Worm (Caenorhabditis elegans) whole organism, L2 larva: ENCODE results near the gene srh-183.
"Not testable (repeated sequence)": the region's sequence is repeated elsewhere in the genome, so short reads cannot be mapped to it uniquely, and the experiment has no call there.

ENCODE experiments used
- C34F6.9 ChIP-seq: fragments of 150-350 bp; optimal IDR thresholded peaks from 2 replicates; lab custom pipeline; 2014; ENCODE audit warnings: missing biosample characterization, missing genetic modification characterization
- F13H6.1 ChIP-seq: sonication (generic microtip); optimal IDR thresholded peaks from 2 replicates; lab custom pipeline; 2016; ENCODE audit warnings: missing genetic modification characterization, missing compliant biosample characterization
- R02D3.7 ChIP-seq: fragments of 150-350 bp; optimal IDR thresholded peaks from 2 replicates; lab custom pipeline; 2014; ENCODE audit warnings: missing biosample characterization, missing genetic modification characterization
- Y55F3AM.14 ChIP-seq: fragments of 200-800 bp; sonication (Bioruptor generic); optimal IDR thresholded peaks from 2 replicates; lab custom pipeline; 2018; ENCODE audit warnings: mild to moderate bottlenecking, missing genetic modification characterization, missing compliant biosample characterization
- alr-1 ChIP-seq: fragments of 150-350 bp; optimal IDR thresholded peaks from 2 replicates; lab custom pipeline; 2014; ENCODE audit warnings: missing biosample characterization, missing genetic modification characterization
- aly-2 ChIP-seq: fragments of 150-350 bp; optimal IDR thresholded peaks from 2 replicates; lab custom pipeline; 2014; ENCODE audit warnings: missing biosample characterization, missing genetic modification characterization
- ama-1 ChIP-seq: fragments of 150-350 bp; optimal IDR thresholded peaks from 2 replicates; lab custom pipeline; 2018; ENCODE audit warnings: inconsistent platforms
- ceh-16 ChIP-seq: fragments of 150-350 bp; optimal IDR thresholded peaks from 2 replicates; lab custom pipeline; 2014; ENCODE audit warnings: missing biosample characterization, missing genetic modification characterization
- crh-2 ChIP-seq: sonication (generic microtip); optimal IDR thresholded peaks from 2 replicates; lab custom pipeline; 2017; ENCODE audit warnings: missing biosample characterization, missing genetic modification characterization
- dmd-4 ChIP-seq: sonication (generic microtip); optimal IDR thresholded peaks from 2 replicates; lab custom pipeline; 2017; ENCODE audit warnings: missing biosample characterization, missing genetic modification characterization
- egl-27 ChIP-seq: sonication (generic microtip); optimal IDR thresholded peaks from 3 replicates; lab custom pipeline; 2017; ENCODE audit warnings: missing biosample characterization, missing genetic modification reagents, missing genetic modification characterization
- elt-1 ChIP-seq: fragments of 150-350 bp; optimal IDR thresholded peaks from 2 replicates; lab custom pipeline; 2014; ENCODE audit warnings: missing biosample characterization, missing genetic modification characterization
- gmeb-1 ChIP-seq: fragments of 150-350 bp; optimal IDR thresholded peaks from 2 replicates; lab custom pipeline; 2014; ENCODE audit warnings: missing biosample characterization, missing genetic modification characterization
- lin-11 ChIP-seq: fragments of 150-350 bp; sonication (generic microtip); optimal IDR thresholded peaks from 2 replicates; lab custom pipeline; 2014; ENCODE audit warnings: missing biosample characterization, missing genetic modification characterization, inconsistent platforms, mixed read lengths
- lin-13 ChIP-seq: fragments of 150-350 bp; optimal IDR thresholded peaks from 2 replicates; lab custom pipeline; 2014; ENCODE audit warnings: missing biosample characterization, missing genetic modification reagents, missing genetic modification characterization
- lin-39 ChIP-seq: fragments of 150-350 bp; optimal IDR thresholded peaks from 2 replicates; lab custom pipeline; 2014; ENCODE audit warnings: missing biosample characterization, missing genetic modification reagents, missing genetic modification characterization
- mbf-1 ChIP-seq: sonication (generic microtip); optimal IDR thresholded peaks from 2 replicates; lab custom pipeline; 2017; ENCODE audit warnings: missing biosample characterization, missing genetic modification characterization
- mdl-1 ChIP-seq, 2 experiments: fragments of 150-350 bp in 1 of 2; sonication (generic microtip) in 1 of 2; optimal IDR thresholded peaks; 2 replicates each; lab custom pipeline; 2017; ENCODE audit warnings: missing biosample characterization in 2 of 2, missing genetic modification characterization in 2 of 2
- nhr-12 ChIP-seq: fragments of 150-350 bp; optimal IDR thresholded peaks from 2 replicates; lab custom pipeline; 2014; ENCODE audit warnings: missing biosample characterization, missing genetic modification characterization
- nhr-23 ChIP-seq: fragments of 150-350 bp; optimal IDR thresholded peaks from 2 replicates; lab custom pipeline; 2014; ENCODE audit warnings: missing biosample characterization, missing genetic modification reagents, missing genetic modification characterization
- nhr-237 ChIP-seq: fragments of 150-350 bp; optimal IDR thresholded peaks from 2 replicates; lab custom pipeline; 2014; ENCODE audit warnings: missing biosample characterization, missing genetic modification characterization
- nhr-25 ChIP-seq: fragments of 150-350 bp; sonication (generic microtip); optimal IDR thresholded peaks from 3 replicates; lab custom pipeline; 2014; ENCODE audit warnings: missing biosample characterization, missing genetic modification characterization
- nhr-6 ChIP-seq: fragments of 150-350 bp; optimal IDR thresholded peaks from 2 replicates; lab custom pipeline; 2014; ENCODE audit warnings: missing biosample characterization, missing genetic modification characterization
- nhr-77 ChIP-seq: fragments of 150-350 bp; optimal IDR thresholded peaks from 2 replicates; lab custom pipeline; 2014; ENCODE audit warnings: missing biosample characterization, missing genetic modification characterization
- peb-1 ChIP-seq: fragments of 150-350 bp; optimal IDR thresholded peaks from 2 replicates; lab custom pipeline; 2014; ENCODE audit warnings: missing biosample characterization, missing genetic modification characterization
- sem-4 ChIP-seq: fragments of 150-350 bp; optimal IDR thresholded peaks from 2 replicates; lab custom pipeline; 2014; ENCODE audit warnings: missing biosample characterization, missing genetic modification reagents, missing genetic modification characterization
- skn-1 ChIP-seq: sonication (generic microtip); optimal IDR thresholded peaks from 2 replicates; lab custom pipeline; 2017; ENCODE audit warnings: missing biosample characterization, missing genetic modification characterization
- sma-9 ChIP-seq, 2 experiments: fragments of 150-350 bp in 1 of 2; sonication (generic microtip) in 1 of 2; optimal IDR thresholded peaks; 2 replicates each; lab custom pipeline; 2014 to 2016; ENCODE audit warnings: missing genetic modification characterization in 2 of 2, mild to moderate bottlenecking in 1 of 2, missing biosample characterization in 1 of 2, missing compliant biosample characterization in 1 of 2, missing genetic modification reagents in 1 of 2, moderate library complexity in 1 of 2
- snpc-4 ChIP-seq: fragments of 150-350 bp; optimal IDR thresholded peaks from 2 replicates; lab custom pipeline; 2014; ENCODE audit warnings: missing biosample characterization, missing genetic modification characterization
- unc-55 ChIP-seq: fragments of 150-350 bp; sonication (generic microtip); optimal IDR thresholded peaks from 3 replicates; lab custom pipeline; 2014; ENCODE audit warnings: missing biosample characterization, missing genetic modification reagents, missing genetic modification characterization
- ztf-1 ChIP-seq: fragments of 200-800 bp; sonication (Bioruptor generic); conservative IDR thresholded peaks from 2 replicates; pipeline ENCODE4 v1.3.6; 2022; ENCODE audit warnings: missing genetic modification characterization, missing compliant biosample characterization
- ztf-11 ChIP-seq: sonication (generic microtip); optimal IDR thresholded peaks from 2 replicates; lab custom pipeline; 2017; ENCODE audit warnings: missing biosample characterization, missing genetic modification characterization

Gene srh-183

ce11 chrV:19961971-19962370 lies 16.1 kb downstream of the srh-183 start:
- TF ChIP-seq mdl-1 (tag; optimal IDR thresholded peaks at IDR 0.05; lab: Kevin White, UChicago) (no peak), F13H6.1 (tag; lab: Kevin White, UChicago) (no peak), skn-1 (tag; lab: Kevin White, UChicago) (no peak), peb-1 (no peak), ceh-16 (tag; lab: Kevin White, UChicago) (no peak), dmd-4 (tag; lab: Kevin White, UChicago) (no peak), nhr-25 (no peak), gmeb-1 (tag; lab: Kevin White, UChicago) (no peak), nhr-23 (no peak)

- TF ChIP-seq ceh-16 (tag; lab: Kevin White, UChicago): no peak
- no peak for TF ChIP-seq egl-27 (tag; lab: Kevin White, UChicago)
- TF ChIP-seq alr-1: no peak
- TF ChIP-seq nhr-25: no peak
- TF ChIP-seq elt-1: no peak
- no peak for TF ChIP-seq aly-2
- no peak for TF ChIP-seq lin-11
- no peak for TF ChIP-seq Y55F3AM.14 (GFP tag; lab: Kevin White, UChicago)
- no peak for TF ChIP-seq sem-4
- no peak for TF ChIP-seq crh-2 (tag; lab: Kevin White, UChicago)
- no peak for TF ChIP-seq R02D3.7 (tag; lab: Kevin White, UChicago)
- no peak for TF ChIP-seq unc-55
- TF ChIP-seq snpc-4 (tag; lab: Kevin White, UChicago): no peak
- TF ChIP-seq C34F6.9 (tag; lab: Kevin White, UChicago): no peak
Measured at ce11 chrV:19958744-19959143, 19.4 kb downstream of the srh-183 start, which contains the start of gene srh-172. Gene srh-172, plus strand, starts transcription at chrV:19959044.

ce11 chrV:19955171-19955570 lies 22.9 kb downstream of the srh-183 start, which contains the start of gene abhd-3.1:
Gene abhd-3.1, plus strand, starts transcription at chrV:19955488.
- TF ChIP-seq ztf-11 (no peak), unc-55 (peak; percentile 28)

- TF ChIP-seq ztf-1: no peak
- TF ChIP-seq alr-1: no peak
- TF ChIP-seq sma-9 (GFP tag; optimal IDR thresholded peaks at IDR 0.05; lab: Kevin White, UChicago): no peak
- no peak for TF ChIP-seq sma-9 (tag; optimal IDR thresholded peaks at IDR 0.05; lab: Kevin White, UChicago)
- no peak for TF ChIP-seq peb-1
- TF ChIP-seq unc-55: no peak
- TF ChIP-seq mbf-1: no peak
- TF ChIP-seq nhr-237 (tag; lab: Kevin White, UChicago): no peak
- no peak for TF ChIP-seq nhr-77
- no peak for TF ChIP-seq nhr-12
- no peak for TF ChIP-seq sem-4
- TF ChIP-seq F13H6.1 (tag; lab: Kevin White, UChicago): no peak
- TF ChIP-seq nhr-6 (tag; lab: Kevin White, UChicago): no peak
- no peak for TF ChIP-seq dmd-4 (tag; lab: Kevin White, UChicago)
- TF ChIP-seq mdl-1 (tag; optimal IDR thresholded peaks at IDR 0.05; lab: Kevin White, UChicago): no peak
- no peak for TF ChIP-seq lin-11
- no peak for TF ChIP-seq lin-13
- no peak for TF ChIP-seq ceh-16 (tag; lab: Kevin White, UChicago)
- TF ChIP-seq nhr-25: no peak
- TF ChIP-seq, all 48 proteins: peak for 0
Measured at ce11 chrV:19954491-19954890, 23.6 kb downstream of the srh-183 start.

- not testable (repeated sequence) for TF ChIP-seq ama-1 (lab: Kevin White, UChicago); dmd-4 (tag; lab: Kevin White, UChicago); nhr-12
Measured at ce11 chrV:19949721-19950120, 28.4 kb downstream of the srh-183 start, which contains the start of gene Y60A3A.8. Gene Y60A3A.8, plus strand, starts transcription at chrV:19949978.

- TF ChIP-seq elt-1; C34F6.9 (tag; lab: Kevin White, UChicago); ceh-16 (tag; lab: Kevin White, UChicago): not testable (repeated sequence)
Measured at ce11 chrV:19948993-19949392, 29.1 kb downstream of the srh-183 start, which contains the start of gene tmed-4. Gene tmed-4, minus strand, starts transcription at chrV:19949093.

ce11 chrV:19946529-19946928 lies 31.6 kb downstream of the srh-183 start, which contains the start of gene dhs-24:
Gene dhs-24, minus strand, starts transcription at chrV:19946629.
- TF ChIP-seq snpc-4 (tag; lab: Kevin White, UChicago) (no peak), lin-39 (tag; lab: Kevin White, UChicago) (no peak), sma-9 (GFP tag; optimal IDR thresholded peaks at IDR 0.05; lab: Kevin White, UChicago) (no peak), sma-9 (tag; optimal IDR thresholded peaks at IDR 0.05; lab: Kevin White, UChicago) (no peak)
